Fruit fly (Drosophila melanogaster): ENCODE measurements around the gene Snx21.

The Snx21 gene

DNA sequence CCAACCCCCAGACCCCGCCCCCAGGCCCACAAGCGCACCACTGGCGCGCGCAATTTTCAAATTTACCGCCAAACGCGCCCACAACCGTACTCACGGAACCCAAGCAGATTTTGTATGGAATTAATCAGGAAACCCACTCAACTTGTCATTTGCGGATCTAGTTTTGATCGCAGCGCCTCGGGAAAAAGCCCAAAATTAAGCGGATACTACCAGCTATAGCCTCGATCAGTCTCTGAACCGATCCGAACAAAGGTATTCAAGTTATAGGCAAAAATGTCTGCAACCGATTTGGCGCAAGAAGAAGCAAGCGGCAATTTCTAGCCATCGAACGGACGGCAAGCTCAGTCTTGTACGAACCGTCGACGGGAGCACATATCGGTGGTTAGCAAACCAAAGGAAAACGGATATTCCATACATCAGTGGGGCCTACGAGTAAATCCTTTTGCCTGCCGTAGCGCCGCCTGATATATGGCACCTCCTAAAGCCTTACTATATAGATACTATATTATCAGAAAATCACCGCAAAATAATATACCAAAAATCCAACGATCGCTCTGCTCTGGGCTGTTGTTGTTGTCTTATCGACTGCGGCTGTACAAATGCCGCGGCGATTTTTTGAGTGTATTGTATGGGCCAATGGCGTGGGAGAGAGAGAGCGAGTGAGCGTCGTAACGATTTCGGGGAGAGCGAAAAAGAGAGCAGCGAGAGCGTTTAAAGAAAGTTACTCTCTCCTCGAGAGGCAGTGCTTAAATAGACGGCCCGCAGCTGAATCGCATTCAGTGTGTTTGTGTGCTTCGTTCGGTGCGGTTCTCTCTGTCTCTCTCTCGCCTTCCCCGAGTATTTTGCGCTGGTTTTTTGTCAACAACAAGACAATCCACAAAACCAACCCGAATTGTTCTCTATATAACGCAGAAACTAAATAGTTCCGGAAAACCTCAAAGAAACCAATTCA is 12.7 kb downstream of the Snx21 start, which contains the start of gene Pgk:
Gene Pgk, minus strand, starts transcription at position 609 of the 952 bp plus-strand sequence.
- peak; percentile 89 for TF ChIP-seq CG12768 (GFP tag; optimal IDR thresholded peaks at IDR 0.05)
- TF ChIP-seq kay (GFP tag; ENCODE audit: borderline replicate concordance): peak; percentile 62
- peak; percentile 70 for TF ChIP-seq ovo (GFP tag; optimal IDR thresholded peaks at IDR 0.05)
- no peak for TF ChIP-seq toe (GFP tag; optimal IDR thresholded peaks at IDR 0.05)
- peak; percentile 51 for TF ChIP-seq Crg-1 (GFP tag; optimal IDR thresholded peaks at IDR 0.05)
- TF ChIP-seq Mnt (GFP tag; optimal IDR thresholded peaks at IDR 0.05): peak; percentile 78
- TF ChIP-seq cnc (optimal IDR thresholded peaks at IDR 0.05): no peak
- TF ChIP-seq CG7101 (tag; optimal IDR thresholded peaks at IDR 0.05): peak; percentile 82
- peak; percentile 49 for TF ChIP-seq CG1620 (GFP tag; optimal IDR thresholded peaks at IDR 0.05)
- TF ChIP-seq CG7045 (GFP tag; optimal IDR thresholded peaks at IDR 0.05): peak; percentile 75
- peak; percentile 90 for TF ChIP-seq CG33017 (tag; optimal IDR thresholded peaks at IDR 0.05)
- TF ChIP-seq pad (GFP tag; optimal IDR thresholded peaks at IDR 0.05): peak; percentile 4
- TF ChIP-seq bab1 (GFP tag; optimal IDR thresholded peaks at IDR 0.05): peak; percentile 73
- TF ChIP-seq cic (GFP tag; optimal IDR thresholded peaks at IDR 0.05): peak; percentile 82
- peak; percentile 79 for TF ChIP-seq CG11617 (GFP tag; optimal IDR thresholded peaks at IDR 0.05)
- peak; percentile 85 for TF ChIP-seq CG5204 (GFP tag; optimal IDR thresholded peaks at IDR 0.05)
- TF ChIP-seq CG14711 (tag; optimal IDR thresholded peaks at IDR 0.05): peak; percentile 71
- peak; percentile 45 for TF ChIP-seq tj (GFP tag; optimal IDR thresholded peaks at IDR 0.05)
- TF ChIP-seq Clk (GFP tag; optimal IDR thresholded peaks at IDR 0.05): no peak
- TF ChIP-seq Hr96 (GFP tag; optimal IDR thresholded peaks at IDR 0.05): peak; percentile 83

dm6 chr2L:2751904-2752459 is 13.5 kb downstream of the Snx21 start, which contains the start of gene Bacc:
TSS of gene Bacc (plus strand) at chr2L:2752445.
- TF ChIP-seq CG11617 (GFP tag; optimal IDR thresholded peaks at IDR 0.05): peak; percentile 96
- TF ChIP-seq kay (GFP tag; ENCODE audit: borderline replicate concordance): no peak
- peak; percentile 87 for TF ChIP-seq toe (GFP tag; optimal IDR thresholded peaks at IDR 0.05)
- TF ChIP-seq CG12768 (GFP tag; optimal IDR thresholded peaks at IDR 0.05): peak; percentile 78
- peak; percentile 89 for TF ChIP-seq bab1 (GFP tag; optimal IDR thresholded peaks at IDR 0.05)
- TF ChIP-seq pad (GFP tag; optimal IDR thresholded peaks at IDR 0.05): peak; percentile 77
- TF ChIP-seq CG7101 (tag; optimal IDR thresholded peaks at IDR 0.05): peak; percentile 91
- peak; percentile 81 for TF ChIP-seq tj (GFP tag; optimal IDR thresholded peaks at IDR 0.05)
- peak; percentile 96 for TF ChIP-seq CG5204 (GFP tag; optimal IDR thresholded peaks at IDR 0.05)
- TF ChIP-seq CG1620 (GFP tag; optimal IDR thresholded peaks at IDR 0.05): peak; percentile 76
- peak; percentile 76 for TF ChIP-seq CG14711 (tag; optimal IDR thresholded peaks at IDR 0.05)
- peak; percentile 63 for TF ChIP-seq ovo (GFP tag; optimal IDR thresholded peaks at IDR 0.05)
- TF ChIP-seq cnc (optimal IDR thresholded peaks at IDR 0.05): no peak
- TF ChIP-seq Crg-1 (GFP tag; optimal IDR thresholded peaks at IDR 0.05): peak; percentile 74
- peak; percentile 93 for TF ChIP-seq CG7045 (GFP tag; optimal IDR thresholded peaks at IDR 0.05)
- peak; percentile 90 for TF ChIP-seq Hr96 (GFP tag; optimal IDR thresholded peaks at IDR 0.05)
- TF ChIP-seq Clk (GFP tag; optimal IDR thresholded peaks at IDR 0.05): peak; percentile 84
- TF ChIP-seq CG33017 (tag; optimal IDR thresholded peaks at IDR 0.05): peak; percentile 87
- TF ChIP-seq cic (GFP tag; optimal IDR thresholded peaks at IDR 0.05): no peak
- TF ChIP-seq Mnt (GFP tag; optimal IDR thresholded peaks at IDR 0.05): peak; percentile 30

- TF ChIP-seq CG5204 (GFP tag; optimal IDR thresholded peaks at IDR 0.05) (no peak), CG33017 (tag; optimal IDR thresholded peaks at IDR 0.05) (no peak), CG12768 (GFP tag; optimal IDR thresholded peaks at IDR 0.05) (peak; percentile 44), ovo (GFP tag; optimal IDR thresholded peaks at IDR 0.05) (peak; percentile 14), Mnt (GFP tag; optimal IDR thresholded peaks at IDR 0.05) (peak; percentile 54), Crg-1 (GFP tag; optimal IDR thresholded peaks at IDR 0.05) (peak; percentile 23), CG14711 (tag; optimal IDR thresholded peaks at IDR 0.05) (peak; percentile 5), cic (GFP tag; optimal IDR thresholded peaks at IDR 0.05) (peak; percentile 91)
Measured at dm6 chr2L:2751085-2751710, 14.3 kb downstream of the Snx21 start.

DNA sequence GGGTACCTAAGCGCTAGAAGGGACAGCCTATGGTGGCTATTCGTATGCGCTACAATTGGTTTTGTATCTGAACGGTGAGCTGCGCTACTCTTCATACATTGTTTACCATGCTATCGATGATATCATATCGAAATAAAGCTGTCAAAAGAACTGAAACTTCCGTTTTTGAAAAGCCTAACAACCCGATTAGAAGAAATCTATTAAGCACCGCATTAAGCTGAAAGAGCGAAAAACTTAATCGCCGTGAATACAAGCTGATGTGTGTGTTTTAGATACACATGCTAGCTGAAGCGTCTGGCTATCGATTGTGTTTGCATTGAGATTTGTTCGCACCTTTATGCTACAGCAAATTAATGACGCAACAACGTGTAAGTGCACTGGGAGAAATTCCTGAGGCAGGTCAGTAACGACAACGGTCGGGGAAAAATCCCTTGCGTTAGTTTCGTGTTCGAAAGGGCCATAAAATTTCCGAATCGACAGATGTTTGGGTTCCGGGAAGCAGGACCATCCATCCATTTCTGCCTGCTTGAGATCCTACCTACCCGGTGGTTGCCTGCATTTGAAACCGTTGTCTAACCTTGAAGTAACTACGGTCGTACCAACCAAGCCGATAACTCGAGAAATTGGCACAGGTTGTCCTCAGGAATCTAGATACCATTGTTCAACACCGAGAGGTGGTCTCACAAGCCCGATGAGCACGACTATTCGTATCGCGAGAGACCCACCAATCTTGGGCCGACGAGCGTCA is 15.0 kb downstream of the Snx21 start:
- TF ChIP-seq CG33017 (tag; optimal IDR thresholded peaks at IDR 0.05): peak; percentile 86
- TF ChIP-seq toe (GFP tag; optimal IDR thresholded peaks at IDR 0.05): peak; percentile 1
- peak; percentile 4 for TF ChIP-seq Hr96 (GFP tag; optimal IDR thresholded peaks at IDR 0.05)
- TF ChIP-seq pad (GFP tag; optimal IDR thresholded peaks at IDR 0.05): no peak
- TF ChIP-seq CG12768 (GFP tag; optimal IDR thresholded peaks at IDR 0.05): peak; percentile 36
- TF ChIP-seq kay (GFP tag; ENCODE audit: borderline replicate concordance): no peak
- TF ChIP-seq Mnt (GFP tag; optimal IDR thresholded peaks at IDR 0.05): no peak
- no peak for TF ChIP-seq ovo (GFP tag; optimal IDR thresholded peaks at IDR 0.05)
- TF ChIP-seq bab1 (GFP tag; optimal IDR thresholded peaks at IDR 0.05): no peak
- peak; percentile 56 for TF ChIP-seq CG7101 (tag; optimal IDR thresholded peaks at IDR 0.05)
- no peak for TF ChIP-seq cic (GFP tag; optimal IDR thresholded peaks at IDR 0.05)
- no peak for TF ChIP-seq cnc (optimal IDR thresholded peaks at IDR 0.05)
- peak; percentile 52 for TF ChIP-seq tj (GFP tag; optimal IDR thresholded peaks at IDR 0.05)
- TF ChIP-seq CG7045 (GFP tag; optimal IDR thresholded peaks at IDR 0.05): peak; percentile 53
- TF ChIP-seq CG5204 (GFP tag; optimal IDR thresholded peaks at IDR 0.05): no peak
- TF ChIP-seq CG1620 (GFP tag; optimal IDR thresholded peaks at IDR 0.05): no peak
- TF ChIP-seq CG11617 (GFP tag; optimal IDR thresholded peaks at IDR 0.05): peak; percentile 40
- peak; percentile 60 for TF ChIP-seq CG14711 (tag; optimal IDR thresholded peaks at IDR 0.05)
- TF ChIP-seq Clk (GFP tag; optimal IDR thresholded peaks at IDR 0.05): no peak
- TF ChIP-seq Crg-1 (GFP tag; optimal IDR thresholded peaks at IDR 0.05): peak; percentile 32
